Worm (Caenorhabditis elegans) whole organism, L1 larva: Measurements from ENCODE around the gene col-12.

Experiments
- C04F5.9 ChIP-seq: sonication (generic microtip); optimal IDR thresholded peaks from 2 replicates; lab custom pipeline; 2016; ENCODE audit warnings: missing genetic modification characterization, missing compliant biosample characterization
- C16A3.4 ChIP-seq: fragments of 150-350 bp; optimal IDR thresholded peaks from 2 replicates; lab custom pipeline; 2014; ENCODE audit warnings: missing biosample characterization, missing genetic modification characterization
- C34B4.2 ChIP-seq: sonication (generic microtip); optimal IDR thresholded peaks from 2 replicates; lab custom pipeline; 2017; ENCODE audit warnings: mild to moderate bottlenecking, missing genetic modification characterization, missing compliant biosample characterization
- blmp-1 ChIP-seq: fragments of 150-350 bp; optimal IDR thresholded peaks from 2 replicates; lab custom pipeline; 2014; ENCODE audit warnings: missing biosample characterization, missing genetic modification characterization
- ceh-63 ChIP-seq: fragments of 200-800 bp; sonication (Bioruptor generic); optimal IDR thresholded peaks from 2 replicates; lab custom pipeline; 2018; ENCODE audit warnings: mild to moderate bottlenecking, missing genetic modification characterization, missing compliant biosample characterization
- ceh-90 ChIP-seq: sonication (generic microtip); optimal IDR thresholded peaks from 2 replicates; lab custom pipeline; 2016; ENCODE audit warnings: missing genetic modification characterization, missing compliant biosample characterization
- dpl-1 ChIP-seq, 3 experiments: fragments of 150-350 bp in 2 of 3; sonication (generic microtip) in 1 of 3; optimal IDR thresholded peaks; 2 replicates each; lab custom pipeline; 2014 to 2017; ENCODE audit warnings: missing biosample characterization in 3 of 3, missing genetic modification characterization in 3 of 3, missing genetic modification reagents in 3 of 3
- dsc-1 ChIP-seq: sonication (generic microtip); optimal IDR thresholded peaks from 2 replicates; lab custom pipeline; 2016; ENCODE audit warnings: mild to moderate bottlenecking, missing genetic modification characterization, missing compliant biosample characterization
- egl-13 ChIP-seq: sonication (generic microtip); optimal IDR thresholded peaks from 2 replicates; lab custom pipeline; 2016; ENCODE audit warnings: missing genotype, missing genetic modification reagents, missing genetic modification characterization, missing compliant biosample characterization
- egl-27 ChIP-seq, 2 experiments: fragments of 150-350 bp in 1 of 2; sonication (generic microtip); optimal IDR thresholded peaks; 3 replicates each; lab custom pipeline; 2017 to 2018; ENCODE audit warnings: missing biosample characterization in 2 of 2, missing genetic modification characterization in 2 of 2, missing genetic modification reagents in 2 of 2
- elt-3 ChIP-seq, 6 experiments: fragments of 150-350 bp in 1 of 6; sonication (generic microtip); optimal IDR thresholded peaks; 2 replicates each; lab custom pipeline; 2017 to 2018; ENCODE audit warnings: missing biosample characterization in 6 of 6, missing genetic modification characterization in 6 of 6, inconsistent platforms in 1 of 6
- ets-5 ChIP-seq: fragments of 200-800 bp; sonication (Bioruptor generic); IDR thresholded peaks from 2 replicates; pipeline ENCODE4 v1.3.6; 2022; ENCODE audit warnings: missing genetic modification characterization, missing compliant biosample characterization
- fkh-4 ChIP-seq: sonication (generic microtip); optimal IDR thresholded peaks from 2 replicates; lab custom pipeline; 2016; ENCODE audit warnings: missing compliant biosample characterization, missing genetic modification characterization, borderline replicate concordance
- grh-1 ChIP-seq: fragments of 200-800 bp; sonication (Bioruptor generic); IDR thresholded peaks from 2 replicates; pipeline ENCODE4 v1.3.6; 2022; ENCODE audit warnings: missing genetic modification reagents, missing genetic modification characterization, missing compliant biosample characterization
- isw-1 ChIP-seq: fragments of 200-800 bp; sonication (Bioruptor generic); IDR thresholded peaks from 2 replicates; pipeline ENCODE4 v1.3.6; 2022; ENCODE audit warnings: missing genetic modification characterization, missing compliant biosample characterization
- jun-1 ChIP-seq: fragments of 150-350 bp; optimal IDR thresholded peaks from 2 replicates; lab custom pipeline; 2014; ENCODE audit warnings: missing biosample characterization, missing genetic modification reagents, missing genetic modification characterization
- lin-13 ChIP-seq: fragments of 150-350 bp; optimal IDR thresholded peaks from 2 replicates; lab custom pipeline; 2014; ENCODE audit warnings: missing biosample characterization, missing genetic modification reagents, missing genetic modification characterization
- lin-14 ChIP-seq: fragments of 200-800 bp; sonication (Bioruptor generic); optimal IDR thresholded peaks from 2 replicates; lab custom pipeline; 2018; ENCODE audit warnings: mild to moderate bottlenecking, missing genetic modification characterization, moderate library complexity, missing compliant biosample characterization
- lin-35 ChIP-seq, 2 experiments: fragments of 150-350 bp; optimal IDR thresholded peaks; 2 replicates each; lab custom pipeline; 2014; ENCODE audit warnings: missing biosample characterization in 2 of 2, missing genetic modification characterization in 2 of 2, missing genetic modification reagents in 2 of 2
- lin-39 ChIP-seq: fragments of 150-350 bp; optimal IDR thresholded peaks from 2 replicates; lab custom pipeline; 2014; ENCODE audit warnings: missing biosample characterization, missing genetic modification reagents, missing genetic modification characterization
- lsy-2 ChIP-seq, 2 experiments: fragments of 150-350 bp; optimal IDR thresholded peaks; 2 replicates each; lab custom pipeline; 2014; ENCODE audit warnings: missing biosample characterization in 2 of 2, missing genetic modification characterization in 2 of 2
- mab-9 ChIP-seq: fragments of 200-800 bp; sonication (Bioruptor generic); IDR thresholded peaks from 2 replicates; pipeline ENCODE4 v1.3.6; 2022; ENCODE audit warnings: missing genetic modification reagents, missing genetic modification characterization, missing compliant biosample characterization
- mdl-1 ChIP-seq, 2 experiments: fragments of 150-350 bp; optimal IDR thresholded peaks; 2 replicates each; lab custom pipeline; 2014 to 2017; ENCODE audit warnings: missing biosample characterization in 2 of 2, missing genetic modification characterization in 2 of 2, inconsistent platforms in 1 of 2
- mep-1 ChIP-seq: fragments of 150-350 bp; optimal IDR thresholded peaks from 2 replicates; lab custom pipeline; 2014; ENCODE audit warnings: missing biosample characterization, missing genetic modification characterization
- nhr-11 ChIP-seq: fragments of 150-350 bp; optimal IDR thresholded peaks from 2 replicates; lab custom pipeline; 2014; ENCODE audit warnings: missing biosample characterization, missing genetic modification characterization
- nhr-19 ChIP-seq: fragments of 200-800 bp; sonication (Bioruptor generic); conservative IDR thresholded peaks from 2 replicates; pipeline ENCODE4 v1.3.6; 2022; ENCODE audit warnings: missing genetic modification characterization, missing compliant biosample characterization
- nhr-20 ChIP-seq: sonication (generic microtip); optimal IDR thresholded peaks from 2 replicates; lab custom pipeline; 2016; ENCODE audit warnings: mild to moderate bottlenecking, missing genetic modification characterization, missing compliant biosample characterization
- nhr-237 ChIP-seq: fragments of 150-350 bp; optimal IDR thresholded peaks from 2 replicates; lab custom pipeline; 2014; ENCODE audit warnings: missing biosample characterization, missing genetic modification characterization
- nhr-28 ChIP-seq: fragments of 150-350 bp; optimal IDR thresholded peaks from 2 replicates; lab custom pipeline; 2014; ENCODE audit warnings: missing biosample characterization, missing genetic modification characterization
- nhr-71 ChIP-seq: sonication (generic microtip); optimal IDR thresholded peaks from 2 replicates; lab custom pipeline; 2016; ENCODE audit warnings: mild to moderate bottlenecking, missing genetic modification characterization, moderate library complexity, missing compliant biosample characterization
- nhr-84 ChIP-seq: sonication (generic microtip); optimal IDR thresholded peaks from 2 replicates; lab custom pipeline; 2017; ENCODE audit warnings: missing biosample characterization, missing genetic modification characterization
- nhr-85 ChIP-seq: sonication (generic microtip); peaks from one replicate; lab custom pipeline; 2016; ENCODE audit warnings: missing genetic modification characterization, inconsistent platforms, missing compliant biosample characterization
- pax-3 ChIP-seq: fragments of 200-800 bp; sonication (Bioruptor generic); optimal IDR thresholded peaks from 2 replicates; lab custom pipeline; 2018; ENCODE audit warnings: mild to moderate bottlenecking, missing genetic modification characterization, moderate library complexity, missing compliant biosample characterization
- rnt-1 ChIP-seq: sonication (generic microtip); optimal IDR thresholded peaks from 2 replicates; lab custom pipeline; 2016; ENCODE audit warnings: mild to moderate bottlenecking, missing genetic modification characterization, moderate library complexity, missing compliant biosample characterization
- snu-23 ChIP-seq: sonication (generic microtip); optimal IDR thresholded peaks from 2 replicates; lab custom pipeline; 2016; ENCODE audit warnings: missing genetic modification characterization, missing compliant biosample characterization
- sup-37 ChIP-seq: fragments of 200-800 bp; sonication (Bioruptor generic); optimal IDR thresholded peaks from 2 replicates; lab custom pipeline; 2018; ENCODE audit warnings: mild to moderate bottlenecking, missing genetic modification characterization, missing compliant biosample characterization
- swsn-7 ChIP-seq: sonication (generic microtip); optimal IDR thresholded peaks from 2 replicates; lab custom pipeline; 2016; ENCODE audit warnings: missing genetic modification characterization, missing compliant biosample characterization
- unc-130 ChIP-seq: fragments of 150-350 bp; optimal IDR thresholded peaks from 2 replicates; lab custom pipeline; 2017; ENCODE audit warnings: missing biosample characterization, missing genetic modification characterization, inconsistent platforms
- unc-62 ChIP-seq: fragments of 150-350 bp; optimal IDR thresholded peaks from 2 replicates; lab custom pipeline; 2014; ENCODE audit warnings: missing biosample characterization, missing genetic modification reagents, missing genetic modification characterization
- unc-86 ChIP-seq: sonication (generic microtip); optimal IDR thresholded peaks from 2 replicates; lab custom pipeline; 2016; ENCODE audit warnings: missing genetic modification characterization, missing compliant biosample characterization
- vab-15 ChIP-seq: sonication (generic microtip); optimal IDR thresholded peaks from 2 replicates; lab custom pipeline; 2017; ENCODE audit warnings: missing genotype, mild to moderate bottlenecking, missing genetic modification characterization, missing compliant biosample characterization
- xbp-1 ChIP-seq: sonication (generic microtip); optimal IDR thresholded peaks from 2 replicates; lab custom pipeline; 2016; ENCODE audit warnings: missing genetic modification characterization, missing compliant biosample characterization
- zip-4 ChIP-seq: fragments of 200-800 bp; sonication (Bioruptor generic); optimal IDR thresholded peaks from 2 replicates; lab custom pipeline; 2018; ENCODE audit warnings: mild to moderate bottlenecking, missing genetic modification characterization, moderate library complexity, missing compliant biosample characterization
- ztf-4 ChIP-seq: fragments of 150-350 bp; optimal IDR thresholded peaks from 2 replicates; lab custom pipeline; 2014; ENCODE audit warnings: missing biosample characterization, missing genetic modification characterization

col-12 gene

ce11 chrV:10460685-10461084 is 35.7 kb upstream of the col-12 start:
- TF ChIP-seq snu-23 (GFP tag; lab: Kevin White, UChicago) (peak; percentile 30), nhr-85 (tag; lab: Kevin White, UChicago) (peak; percentile 90), grh-1 (GFP tag; lab: Robert Waterston, UW) (peak; percentile 24; the same call in 1 of the 2 replicates), lsy-2 (tag; optimal IDR thresholded peaks at IDR 0.05; lab: Kevin White, UChicago) (peak in 1 of 2 experiments; percentile 29), lin-14 (GFP tag; lab: Kevin White, UChicago) (peak; percentile 74), nhr-71 (tag; lab: Kevin White, UChicago) (peak; percentile 37), blmp-1 (tag; lab: Kevin White, UChicago) (peak; percentile 70), C04F5.9 (tag; lab: Kevin White, UChicago) (no peak), nhr-28 (tag; lab: Kevin White, UChicago) (no peak), elt-3 (tag; optimal IDR thresholded peaks at IDR 0.05; lab: Kevin White, UChicago) (peak in 3 of 6 experiments; percentile 25 to 86 (median 69)), nhr-20 (peak; percentile 31), ets-5 (GFP tag; lab: Robert Waterston, UW) (no peak)

- no peak for TF ChIP-seq sup-37 (GFP tag; lab: Kevin White, UChicago)
These were observed 32.2 kb upstream of the col-12 start, which contains the start of gene F22E12.1 for ce11 chrV:10457247-10457646. Gene F22E12.1 (minus strand): TSS chrV:10457347.

ce11 chrV:10453466-10453865 is 28.5 kb upstream of the col-12 start, which contains the start of gene Y32F6A.5:
Gene Y32F6A.5 (minus strand): TSS chrV:10453605.
- TF ChIP-seq ceh-63 (no peak), rnt-1 (tag; lab: Kevin White, UChicago) (peak; percentile 25), unc-130 (no peak), dsc-1 (no peak)

ce11 chrV:10441135-10442024 is 16.4 kb upstream of the col-12 start, which contains the start of gene pap-1:
Gene pap-1 (plus strand): TSS chrV:10441974.
- TF ChIP-seq nhr-19 (GFP tag; lab: Robert Waterston, UW) (no peak), egl-13 (tag; lab: Kevin White, UChicago) (peak; percentile 3), nhr-71 (tag; lab: Kevin White, UChicago) (peak; percentile 55), nhr-85 (tag; lab: Kevin White, UChicago) (peak; percentile 79), nhr-11 (no peak), ceh-90 (tag; lab: Kevin White, UChicago) (peak; percentile 76), ztf-4 (no peak), C16A3.4 (tag; lab: Kevin White, UChicago) (no peak), ceh-63 (no peak), mep-1 (tag; lab: Kevin White, UChicago) (peak; percentile 61), swsn-7 (tag; lab: Kevin White, UChicago) (peak; percentile 26), isw-1 (GFP tag; lab: Robert Waterston, UW) (no peak; the same call in 1 of the 2 replicates), rnt-1 (tag; lab: Kevin White, UChicago) (peak; percentile 78), elt-3 (tag; optimal IDR thresholded peaks at IDR 0.05; lab: Kevin White, UChicago) (no peak), mdl-1 (tag; optimal IDR thresholded peaks at IDR 0.05; lab: Kevin White, UChicago) (peak in 1 of 2 experiments; percentile 40), lin-35 (GFP tag; optimal IDR thresholded peaks at IDR 0.05; lab: Kevin White, UChicago) (peak; percentile 16 to 68), vab-15 (no peak), nhr-84 (no peak), unc-62 (GFP tag; lab: Kevin White, UChicago) (no peak), lin-13 (GFP tag; lab: Kevin White, UChicago) (no peak), xbp-1 (tag; lab: Kevin White, UChicago) (peak; percentile 26), lsy-2 (tag; optimal IDR thresholded peaks at IDR 0.05; lab: Kevin White, UChicago) (peak; percentile 6 to 32), zip-4 (GFP tag; lab: Kevin White, UChicago) (no peak), dpl-1 (GFP tag; optimal IDR thresholded peaks at IDR 0.05; lab: Kevin White, UChicago) (peak; percentile 14 to 32 (median 19)), pax-3 (tag; lab: Kevin White, UChicago) (peak; percentile 26), C34B4.2 (tag; lab: Kevin White, UChicago) (no peak), egl-27 (tag; optimal IDR thresholded peaks at IDR 0.05; lab: Kevin White, UChicago) (no peak), unc-86 (no peak), jun-1 (tag; lab: Kevin White, UChicago) (no peak), fkh-4 (tag; lab: Kevin White, UChicago) (peak; percentile 45), mab-9 (GFP tag; lab: Robert Waterston, UW) (no peak), lin-39 (tag; lab: Kevin White, UChicago) (no peak), nhr-237 (tag; lab: Kevin White, UChicago) (no peak), nhr-28 (tag; lab: Kevin White, UChicago) (no peak)
